Worm (Caenorhabditis elegans): Measurements from ENCODE around the gene Y81B9A.3.

DNA sequence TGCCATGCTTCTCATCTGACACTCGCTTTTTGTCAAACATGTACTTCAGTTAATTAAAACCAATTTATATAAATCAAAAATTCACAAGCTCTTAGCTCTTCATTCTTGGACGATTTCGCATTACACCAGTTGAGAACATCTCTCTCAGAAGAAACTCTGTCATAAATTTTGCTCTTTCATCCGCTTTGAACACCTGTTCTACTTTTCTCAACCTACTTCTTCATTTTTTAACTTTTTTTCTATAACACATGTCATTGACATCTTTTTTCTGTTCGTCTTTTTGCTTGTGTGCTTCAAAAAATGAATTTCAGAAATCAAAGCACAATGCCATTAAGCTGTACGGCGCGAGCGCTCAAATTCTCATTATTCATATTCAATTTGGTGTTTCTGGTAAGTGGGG is 19.4 kb upstream of the Y81B9A.3 start, which contains the start of gene tsp-11:
- TF ChIP-seq nhr-77 (tag; optimal IDR thresholded peaks at IDR 0.05) (no peak), nhr-28 (tag; optimal IDR thresholded peaks at IDR 0.05) (no peak), fkh-10 (GFP tag; optimal IDR thresholded peaks at IDR 0.05) (no peak), nhr-25 (tag; optimal IDR thresholded peaks at IDR 0.05) (no peak), nhr-237 (tag; optimal IDR thresholded peaks at IDR 0.05) (no peak), lin-15B (tag; optimal IDR thresholded peaks at IDR 0.05) (no peak), snpc-4 (tag; optimal IDR thresholded peaks at IDR 0.05) (no peak), ceh-16 (tag; optimal IDR thresholded peaks at IDR 0.05) (no peak), zag-1 (tag; optimal IDR thresholded peaks at IDR 0.05) (no peak), ztf-11 (tag; optimal IDR thresholded peaks at IDR 0.05) (no peak), fos-1 (tag; optimal IDR thresholded peaks at IDR 0.05) (no peak), ama-1 (optimal IDR thresholded peaks at IDR 0.05) (no peak)

All from whole organism, L3 larva.